Worm (Caenorhabditis elegans): ENCODE data around the gene F18C5.5.
A peak's percentile ranks its signal among the peaks of the same experiment; 100 is the strongest.

DNA sequence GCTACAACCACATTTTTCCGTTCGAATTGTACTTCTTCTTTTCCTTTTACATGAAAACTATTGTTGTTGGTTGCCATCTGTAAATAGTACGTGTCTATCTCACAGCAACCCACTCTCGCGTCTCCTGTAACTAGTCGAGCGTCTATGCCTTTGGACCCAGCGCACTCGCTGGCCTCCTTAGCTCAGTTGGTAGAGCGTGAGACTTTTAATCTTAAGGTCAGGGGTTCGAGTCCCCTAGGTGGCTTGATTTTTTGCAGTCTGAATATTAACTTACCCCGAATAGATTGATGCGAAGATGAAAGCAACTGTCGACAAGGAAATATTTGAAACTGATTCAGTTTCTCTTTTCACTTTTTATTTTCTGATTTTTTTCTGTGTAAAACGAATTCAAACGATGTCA is 1.5 kb downstream of the F18C5.5 start, which contains the start of gene mpz-3:
- peak; percentile 61 for TF ChIP-seq ref-1 (GFP tag; conservative IDR thresholded peaks at IDR 0.05)
- TF ChIP-seq tab-1 (GFP tag; IDR thresholded peaks at IDR 0.05): peak; percentile 82; the same call in 1 of the 2 replicates
- TF ChIP-seq flt-1 (GFP tag; IDR thresholded peaks at IDR 0.05): peak; percentile 86

Data from whole organism, midembryonic.